Fruit fly (Drosophila melanogaster): ENCODE data around the gene CG3662.

The CG3662 gene

DNA sequence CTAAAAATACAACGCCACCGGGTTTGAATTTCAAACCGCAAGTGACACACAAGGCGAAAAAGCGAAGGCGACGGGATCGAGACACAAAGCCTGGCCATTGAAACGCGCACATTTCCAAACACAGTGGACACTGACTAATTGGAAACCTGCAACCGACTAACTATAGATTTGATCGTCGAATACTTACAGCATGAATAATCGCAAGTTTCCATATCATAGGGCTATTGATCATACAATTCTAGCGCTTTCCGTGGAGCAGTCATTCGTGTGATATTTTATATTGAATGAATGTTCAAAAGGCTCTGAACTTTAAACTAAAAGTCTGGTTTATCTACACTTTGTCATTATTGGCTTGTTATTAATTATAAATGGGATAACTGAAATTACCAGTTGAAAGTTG is 22.2 kb downstream of the CG3662 start (continued):
- no peak for TF ChIP-seq fd85E (GFP tag; optimal IDR thresholded peaks at IDR 0.05)
- TF ChIP-seq CG34406 (GFP tag; optimal IDR thresholded peaks at IDR 0.05) = no peak
- TF ChIP-seq Sox15 (GFP tag; optimal IDR thresholded peaks at IDR 0.05) = no peak
- TF ChIP-seq Ets21C (GFP tag; optimal IDR thresholded peaks at IDR 0.05) = peak; percentile 24
- no peak for TF ChIP-seq salr (GFP tag; optimal IDR thresholded peaks at IDR 0.05)
- peak; percentile 40 for TF ChIP-seq CG31627 (GFP tag; optimal IDR thresholded peaks at IDR 0.05)
- no peak for TF ChIP-seq CG16779 (tag; optimal IDR thresholded peaks at IDR 0.05)
- TF ChIP-seq CG1621 (tag; optimal IDR thresholded peaks at IDR 0.05) = no peak
- no peak for TF ChIP-seq Sox14 (GFP tag; optimal IDR thresholded peaks at IDR 0.05)
- no peak for TF ChIP-seq CG3032 (tag; optimal IDR thresholded peaks at IDR 0.05)
- peak; percentile 39 for TF ChIP-seq Hr4 (GFP tag; optimal IDR thresholded peaks at IDR 0.05)
- TF ChIP-seq net (GFP tag; optimal IDR thresholded peaks at IDR 0.05) = no peak
- peak; percentile 3 for TF ChIP-seq Lpt (GFP tag; optimal IDR thresholded peaks at IDR 0.05)
- TF ChIP-seq CG11902 (GFP tag; optimal IDR thresholded peaks at IDR 0.05) = no peak
- no peak for TF ChIP-seq CG10669 (GFP tag; optimal IDR thresholded peaks at IDR 0.05)

DNA sequence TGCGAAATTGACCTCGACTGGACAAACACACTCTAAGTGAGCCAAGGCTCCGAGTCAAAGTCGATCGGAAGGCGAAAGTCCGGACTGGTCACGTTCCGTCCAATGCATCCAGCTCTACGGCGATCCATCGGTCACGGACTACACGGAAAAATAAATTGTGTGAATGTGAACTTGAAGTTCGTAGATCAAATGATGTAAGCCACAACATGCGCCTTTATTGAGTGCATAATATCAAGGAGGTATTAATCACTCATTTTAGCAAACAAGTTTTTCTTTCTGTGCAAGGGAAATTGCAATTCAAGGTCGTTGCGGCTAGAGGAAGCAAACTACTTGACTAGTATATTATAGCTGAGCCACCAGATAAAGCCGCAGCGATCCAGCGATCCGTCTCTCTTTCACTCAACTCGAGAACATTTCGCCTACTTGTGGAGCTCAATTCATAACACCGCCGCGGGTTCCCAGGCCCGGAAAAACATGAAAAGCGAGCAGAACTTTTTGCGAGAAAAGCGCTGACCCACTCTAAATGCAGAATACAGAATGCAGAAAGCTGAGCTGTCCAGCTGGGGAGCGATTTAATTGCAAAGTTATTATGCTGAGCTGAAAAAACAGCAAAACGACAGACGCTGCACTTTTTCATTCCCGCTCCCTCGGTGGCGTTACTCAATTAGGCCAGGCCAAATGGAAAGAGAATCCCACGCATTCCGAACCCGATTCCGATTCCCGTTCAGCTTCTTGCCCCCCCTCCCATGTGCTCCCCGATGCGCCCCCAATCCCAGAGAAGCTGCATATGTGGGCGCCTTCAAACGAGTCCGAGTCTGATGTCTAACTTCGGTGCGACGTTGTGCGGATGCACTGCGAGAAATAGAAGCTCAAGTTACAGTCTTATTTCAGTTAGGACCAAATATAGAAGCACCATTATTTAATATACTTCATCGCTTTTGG is 23.0 kb downstream of the CG3662 start:
- TF ChIP-seq CG8119 (GFP tag; IDR thresholded peaks at IDR 0.05) (peak; percentile 57; the same call in 2 of the 3 replicates), net (GFP tag; optimal IDR thresholded peaks at IDR 0.05) (peak; percentile 36), fd59A (GFP tag; optimal IDR thresholded peaks at IDR 0.05) (peak; percentile 23), Hr38 (GFP tag; optimal IDR thresholded peaks at IDR 0.05) (no peak), CG6808 (GFP tag; optimal IDR thresholded peaks at IDR 0.05) (peak; percentile 34), dac (GFP tag; optimal IDR thresholded peaks at IDR 0.05) (peak; percentile 11), fd85E (GFP tag; optimal IDR thresholded peaks at IDR 0.05) (no peak), CG6792 (GFP tag; optimal IDR thresholded peaks at IDR 0.05) (no peak), CG15336 (GFP tag; IDR thresholded peaks at IDR 0.05) (peak; percentile 49), Hr4 (GFP tag; optimal IDR thresholded peaks at IDR 0.05) (peak; percentile 43), CG7368 (GFP tag; optimal IDR thresholded peaks at IDR 0.05) (peak; percentile 18), fkh (GFP tag; optimal IDR thresholded peaks at IDR 0.05) (no peak), spab (GFP tag; optimal IDR thresholded peaks at IDR 0.05) (peak; percentile 34), eg (GFP tag; IDR thresholded peaks at IDR 0.05) (peak; percentile 74), Blimp-1 (GFP tag; optimal IDR thresholded peaks at IDR 0.05) (no peak), pdm3 (GFP tag; optimal IDR thresholded peaks at IDR 0.05) (peak; percentile 22), topi (GFP tag; optimal IDR thresholded peaks at IDR 0.05) (peak; percentile 17), Eip78C (GFP tag) (peak; percentile 76), CG32006 (GFP tag; optimal IDR thresholded peaks at IDR 0.05) (peak; percentile 62), CG6854 (GFP tag; optimal IDR thresholded peaks at IDR 0.05) (peak; percentile 16), Ets96B (tag; optimal IDR thresholded peaks at IDR 0.05) (peak; percentile 50), Eip75B (GFP tag; optimal IDR thresholded peaks at IDR 0.05) (peak; percentile 23), CG34406 (GFP tag; optimal IDR thresholded peaks at IDR 0.05) (no peak), CG4318 (GFP tag; optimal IDR thresholded peaks at IDR 0.05) (no peak), CG1621 (tag; optimal IDR thresholded peaks at IDR 0.05) (peak; percentile 45), CG11294 (GFP tag; IDR thresholded peaks at IDR 0.05) (no peak; the same call in 1 of the 2 replicates), Gug (GFP tag; IDR thresholded peaks at IDR 0.05) (peak; percentile 38), Lpt (GFP tag; optimal IDR thresholded peaks at IDR 0.05) (no peak), esn (GFP tag; optimal IDR thresholded peaks at IDR 0.05) (no peak), ss (GFP tag; optimal IDR thresholded peaks at IDR 0.05) (no peak), acj6 (GFP tag; optimal IDR thresholded peaks at IDR 0.05) (peak; percentile 18), achi (GFP tag; optimal IDR thresholded peaks at IDR 0.05) (peak; percentile 45), CG3919 (GFP tag; optimal IDR thresholded peaks at IDR 0.05) (peak; percentile 28), CG10631 (GFP tag; optimal IDR thresholded peaks at IDR 0.05) (peak; percentile 41), CG6163 (GFP tag; IDR thresholded peaks at IDR 0.05) (peak; percentile 80), CG10669 (GFP tag; optimal IDR thresholded peaks at IDR 0.05) (peak; percentile 53), svp (GFP tag) (peak; percentile 41), Hr39 (GFP tag; optimal IDR thresholded peaks at IDR 0.05) (no peak), CG3032 (tag; optimal IDR thresholded peaks at IDR 0.05) (peak; percentile 28), salr (GFP tag; optimal IDR thresholded peaks at IDR 0.05) (peak in 1 of 2 experiments; percentile 19), Sox14 (GFP tag; optimal IDR thresholded peaks at IDR 0.05) (peak; percentile 33)

All from whole organism, prepupa.